Fruit fly (Drosophila melanogaster) whole organism, pupa: ENCODE measurements around the gene beta-PheRS.

ENCODE experiments used
- CG10348 ChIP-seq: fragments of 200-800 bp; sonication (Bioruptor generic); IDR thresholded peaks from 2 replicates; pipeline ENCODE4 v1.3.6; 2022; ENCODE audit warnings: missing biosample characterization, missing genetic modification characterization
- CG12605 ChIP-seq: fragments of 200-800 bp; sonication (Bioruptor generic); IDR thresholded peaks from 2 replicates; pipeline ENCODE4 v1.3.6; 2022; ENCODE audit warnings: missing biosample characterization, missing genetic modification characterization
- CG13204 ChIP-seq: fragments of 200-800 bp; sonication (Bioruptor generic); optimal IDR thresholded peaks from 2 replicates; lab custom pipeline; 2018; ENCODE audit warnings: missing biosample characterization, mild to moderate bottlenecking, missing genetic modification characterization, moderate library complexity
- CG14655 ChIP-seq: fragments of 200-800 bp; sonication (Bioruptor generic); optimal IDR thresholded peaks from 3 replicates; lab custom pipeline; 2017; ENCODE audit warnings: mild to moderate bottlenecking, missing biosample characterization, missing genetic modification reagents, missing genetic modification characterization
- CG15710 ChIP-seq: fragments of 200-800 bp; sonication (Bioruptor generic); optimal IDR thresholded peaks from 2 replicates; lab custom pipeline; 2018; ENCODE audit warnings: missing biosample characterization, mild to moderate bottlenecking, missing genetic modification characterization, moderate library complexity
- CG17806 ChIP-seq: fragments of 200-800 bp; sonication (Bioruptor generic); optimal IDR thresholded peaks from 2 replicates; lab custom pipeline; 2018; ENCODE audit warnings: missing biosample characterization, mild to moderate bottlenecking, missing genetic modification characterization, moderate library complexity
- CG32121 ChIP-seq: fragments of 200-800 bp; sonication (Bioruptor generic); IDR thresholded peaks from 2 replicates; pipeline ENCODE4 v1.3.6; 2022; ENCODE audit warnings: missing biosample characterization, missing genetic modification characterization
- CG34367 ChIP-seq: fragments of 200-800 bp; sonication (Bioruptor generic); optimal IDR thresholded peaks from 2 replicates; lab custom pipeline; 2018; ENCODE audit warnings: missing biosample characterization, mild to moderate bottlenecking, missing genetic modification characterization
- CG4496 ChIP-seq: fragments of 200-800 bp; sonication (Bioruptor generic); IDR thresholded peaks from 3 replicates; pipeline ENCODE4 v1.3.6; 2022; ENCODE audit warnings: missing biosample characterization, missing genetic modification characterization
- CG8159 ChIP-seq: fragments of 200-800 bp; sonication (Bioruptor generic); optimal IDR thresholded peaks from 3 replicates; lab custom pipeline; 2018; ENCODE audit warnings: missing biosample characterization, mild to moderate bottlenecking, missing genetic modification characterization, moderate library complexity
- CG8301 ChIP-seq: fragments of 200-800 bp; sonication (Bioruptor generic); optimal IDR thresholded peaks from 2 replicates; lab custom pipeline; 2018; ENCODE audit warnings: missing biosample characterization, mild to moderate bottlenecking, missing genetic modification characterization
- CG9948 ChIP-seq: fragments of 200-800 bp; sonication (Bioruptor generic); optimal IDR thresholded peaks from 2 replicates; lab custom pipeline; 2018; ENCODE audit warnings: missing biosample characterization, mild to moderate bottlenecking, missing genetic modification characterization, moderate library complexity
- D1 ChIP-seq: fragments of 200-800 bp; sonication (Bioruptor generic); optimal IDR thresholded peaks from 2 replicates; lab custom pipeline; 2018; ENCODE audit warnings: missing biosample characterization, mild to moderate bottlenecking, missing genetic modification characterization, moderate library complexity
- EcR ChIP-seq: fragments of 200-800 bp; sonication (Bioruptor generic); optimal IDR thresholded peaks from 3 replicates; lab custom pipeline; 2019; ENCODE audit warnings: missing biosample characterization, missing genetic modification characterization, mild to moderate bottlenecking, moderate library complexity, missing genetic modification reagents
- Ets98B ChIP-seq: fragments of 200-800 bp; sonication (Bioruptor generic); IDR thresholded peaks from 2 replicates; pipeline ENCODE4 v1.3.6; 2022; ENCODE audit warnings: missing biosample characterization, missing genetic modification characterization
- Pif1A ChIP-seq: fragments of 200-800 bp; sonication (Bioruptor generic); optimal IDR thresholded peaks from 3 replicates; lab custom pipeline; 2016; ENCODE audit warnings: missing biosample characterization, missing genetic modification characterization
- Pif1B ChIP-seq: fragments of 200-800 bp; sonication (Bioruptor generic); optimal IDR thresholded peaks from 3 replicates; lab custom pipeline; 2016; ENCODE audit warnings: missing biosample characterization, missing genetic modification characterization
- Snoo ChIP-seq: fragments of 200-800 bp; sonication (Bioruptor generic); optimal IDR thresholded peaks from 3 replicates; lab custom pipeline; 2017; ENCODE audit warnings: missing biosample characterization, mild to moderate bottlenecking, missing genetic modification characterization, inconsistent platforms
- gl ChIP-seq: fragments of 200-800 bp; sonication (Bioruptor generic); optimal IDR thresholded peaks from 2 replicates; lab custom pipeline; 2018; ENCODE audit warnings: missing biosample characterization, mild to moderate bottlenecking, missing genetic modification characterization
- rn ChIP-seq: fragments of 200-800 bp; sonication (Bioruptor generic); IDR thresholded peaks from 2 replicates; pipeline ENCODE4 v1.3.6; 2022; ENCODE audit warnings: missing biosample characterization, missing genetic modification characterization

beta-PheRS gene

dm6 chr3R:24229870-24230422, 22.5 kb downstream of the beta-PheRS start, which contains the start of gene Spase22-23:
Gene Spase22-23, minus strand, starts transcription at chr3R:24230035.
- TF ChIP-seq CG4496 (GFP tag; lab: Robert Waterston, UW) (no peak), rn (GFP tag; lab: Robert Waterston, UW) (no peak), CG14655 (GFP tag; lab: Kevin White, UChicago) (no peak), CG10348 (GFP tag; lab: Robert Waterston, UW) (no peak), CG13204 (GFP tag; lab: Kevin White, UChicago) (no peak), CG8159 (tag; lab: Kevin White, UChicago) (no peak), CG15710 (no peak), D1 (no peak), CG12605 (GFP tag; lab: Robert Waterston, UW) (no peak), EcR (GFP tag; lab: Kevin White, UChicago) (no peak), CG17806 (tag; lab: Kevin White, UChicago) (no peak), CG9948 (tag; lab: Kevin White, UChicago) (no peak), CG8301 (tag; lab: Kevin White, UChicago) (no peak)

- TF ChIP-seq CG14655 (GFP tag; lab: Kevin White, UChicago) = no peak
- TF ChIP-seq, all 21 proteins: peak for 0
These were observed 23.8 kb downstream of the beta-PheRS start, which contains the start of gene Acp95EF for dm6 chr3R:24228675-24229074. Gene Acp95EF, plus strand, starts transcription at chr3R:24228975.

- TF ChIP-seq CG9948 (tag; lab: Kevin White, UChicago) (no peak), gl (tag; lab: Kevin White, UChicago) (no peak), CG4496 (GFP tag; lab: Robert Waterston, UW) (no peak), CG8301 (tag; lab: Kevin White, UChicago) (no peak), Snoo (tag; lab: Kevin White, UChicago) (peak; percentile 21), CG17806 (tag; lab: Kevin White, UChicago) (no peak)
These were observed 25.7 kb downstream of the beta-PheRS start, which contains the start of the genes Spps and CG13609 for dm6 chr3R:24226744-24227143. Gene Spps, minus strand, starts transcription at chr3R:24226934. Gene CG13609, plus strand, starts transcription at chr3R:24227023.

dm6 chr3R:24221334-24222302, 30.9 kb downstream of the beta-PheRS start, which contains the start of gene twin:
Gene twin, minus strand, starts transcription at chr3R:24221965.
- peak; percentile 13 for TF ChIP-seq CG17806 (tag; lab: Kevin White, UChicago)
- TF ChIP-seq EcR (GFP tag; lab: Kevin White, UChicago) = no peak
- no peak for TF ChIP-seq CG14655 (GFP tag; lab: Kevin White, UChicago)
- no peak for TF ChIP-seq Pif1A (GFP tag; lab: Kevin White, UChicago)
- peak; percentile 32 for TF ChIP-seq CG9948 (tag; lab: Kevin White, UChicago)
- no peak for TF ChIP-seq Ets98B (GFP tag; lab: Robert Waterston, UW)
- TF ChIP-seq CG4496 (GFP tag; lab: Robert Waterston, UW) = 0 out of 3 replicates have a peak, but pooled peaks have one; percentile 42
- no peak for TF ChIP-seq CG12605 (GFP tag; lab: Robert Waterston, UW)
- no peak for TF ChIP-seq Pif1B (GFP tag; lab: Kevin White, UChicago)
- TF ChIP-seq CG10348 (GFP tag; lab: Robert Waterston, UW) = no peak
- TF ChIP-seq Snoo (tag; lab: Kevin White, UChicago) = no peak
- TF ChIP-seq CG34367 (tag; lab: Kevin White, UChicago) = no peak
- no peak for TF ChIP-seq gl (tag; lab: Kevin White, UChicago)
- no peak for TF ChIP-seq D1
- TF ChIP-seq CG8159 (tag; lab: Kevin White, UChicago) = peak; percentile 18
- peak; percentile 64; the same call in 1 of the 2 replicates for TF ChIP-seq CG32121 (GFP tag; lab: Robert Waterston, UW)
- TF ChIP-seq CG15710 = peak; percentile 42
- TF ChIP-seq CG13204 (GFP tag; lab: Kevin White, UChicago) = no peak
- no peak for TF ChIP-seq rn (GFP tag; lab: Robert Waterston, UW)
- TF ChIP-seq CG8301 (tag; lab: Kevin White, UChicago) = peak; percentile 0

- no peak for TF ChIP-seq Pif1A (GFP tag; lab: Kevin White, UChicago)
- no peak for TF ChIP-seq Pif1B (GFP tag; lab: Kevin White, UChicago)
- TF ChIP-seq Snoo (tag; lab: Kevin White, UChicago) = no peak
- TF ChIP-seq CG14655 (GFP tag; lab: Kevin White, UChicago) = no peak
- no peak for TF ChIP-seq CG10348 (GFP tag; lab: Robert Waterston, UW)
- TF ChIP-seq CG15710 = no peak
- TF ChIP-seq CG8159 (tag; lab: Kevin White, UChicago) = no peak
These were observed 31.6 kb downstream of the beta-PheRS start, which contains the start of gene cav for dm6 chr3R:24220845-24221244. Gene cav, plus strand, starts transcription at chr3R:24221103.

dm6 chr3R:24219093-24219492, 33.4 kb downstream of the beta-PheRS start:
- TF ChIP-seq CG8301 (tag; lab: Kevin White, UChicago) = peak; percentile 1
- no peak for TF ChIP-seq Snoo (tag; lab: Kevin White, UChicago)
- TF ChIP-seq, all 21 proteins: peak for 1
